Fruit fly (Drosophila melanogaster): ENCODE results near the gene comm3.

comm3 gene

DNA sequence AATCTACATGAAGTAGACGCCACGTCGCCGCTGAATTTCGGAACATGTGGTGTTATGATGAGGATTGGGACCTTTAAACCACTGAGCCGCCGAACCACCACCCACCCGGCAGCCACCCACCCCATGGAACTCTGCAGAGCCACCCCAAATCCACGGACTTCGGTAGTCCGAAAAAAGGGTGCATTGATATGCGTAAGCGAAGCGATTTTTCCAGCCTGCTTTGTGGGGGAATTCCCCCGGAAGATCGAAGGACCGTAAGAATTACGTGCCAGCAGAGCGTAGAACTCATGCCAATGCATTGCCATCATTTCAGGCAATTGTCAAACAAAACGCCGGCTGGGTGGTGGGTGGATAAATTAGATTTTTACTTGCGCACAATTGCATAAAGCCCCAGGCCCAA, 30.7 kb upstream of the comm3 start (continued):
- TF ChIP-seq CG8388 (GFP tag; optimal IDR thresholded peaks at IDR 0.05) (no peak), psq (GFP tag; optimal IDR thresholded peaks at IDR 0.05) (no peak), CG13775 (GFP tag; optimal IDR thresholded peaks at IDR 0.05) (no peak), ssp (GFP tag; IDR thresholded peaks at IDR 0.05) (no peak), nau (GFP tag; optimal IDR thresholded peaks at IDR 0.05) (no peak), gcm (GFP tag; optimal IDR thresholded peaks at IDR 0.05) (no peak), Ada2b (GFP tag; IDR thresholded peaks at IDR 0.05) (no peak), CkIIα-i1 (GFP tag; IDR thresholded peaks at IDR 0.05) (no peak), Opbp (GFP tag; IDR thresholded peaks at IDR 0.05; ENCODE audit: partially characterized antibody) (peak; percentile 86; the same call in 2 of the 3 replicates), CG3726 (GFP tag; IDR thresholded peaks at IDR 0.05) (0 out of 3 replicates have a peak, but pooled peaks have one; percentile 24), seq (GFP tag; IDR thresholded peaks at IDR 0.05) (no peak), CG10431 (GFP tag; optimal IDR thresholded peaks at IDR 0.05) (peak; percentile 86), CG3838 (GFP tag; optimal IDR thresholded peaks at IDR 0.05) (no peak), CG8944 (GFP tag; optimal IDR thresholded peaks at IDR 0.05) (no peak), CG4282 (GFP tag; optimal IDR thresholded peaks at IDR 0.05) (no peak), amos (GFP tag; IDR thresholded peaks at IDR 0.05; ENCODE audit: partially characterized antibody) (no peak), jumu (GFP tag; optimal IDR thresholded peaks at IDR 0.05) (no peak), h (optimal IDR thresholded peaks at IDR 0.05) (no peak), Drgx (GFP tag; IDR thresholded peaks at IDR 0.05) (no peak), Aef1 (GFP tag; IDR thresholded peaks at IDR 0.05) (no peak), zen (tag; optimal IDR thresholded peaks at IDR 0.05) (no peak), ewg (GFP tag; optimal IDR thresholded peaks at IDR 0.05) (no peak), Sry-β (GFP tag; optimal IDR thresholded peaks at IDR 0.05) (no peak), gem (tag; optimal IDR thresholded peaks at IDR 0.05) (no peak), H15 (GFP tag; IDR thresholded peaks at IDR 0.05) (no peak), Max (GFP tag; optimal IDR thresholded peaks at IDR 0.05) (no peak), CG17186 (GFP tag; optimal IDR thresholded peaks at IDR 0.05) (no peak), vfl (GFP tag; optimal IDR thresholded peaks at IDR 0.05) (no peak), PHDP (tag; optimal IDR thresholded peaks at IDR 0.05) (no peak), CG10366 (GFP tag; IDR thresholded peaks at IDR 0.05) (no peak), CG14667 (GFP tag; IDR thresholded peaks at IDR 0.05) (no peak), Stat92E (GFP tag; optimal IDR thresholded peaks at IDR 0.05) (no peak), CG6791 (GFP tag; IDR thresholded peaks at IDR 0.05; ENCODE audit: partially characterized antibody) (peak; percentile 88), slbo (GFP tag; IDR thresholded peaks at IDR 0.05) (no peak), CG18619 (GFP tag; optimal IDR thresholded peaks at IDR 0.05) (no peak), nerfin-2 (GFP tag; IDR thresholded peaks at IDR 0.05; ENCODE audit: partially characterized antibody) (peak; percentile 46; the same call in 1 of the 2 replicates), gro (GFP tag; optimal IDR thresholded peaks at IDR 0.05) (no peak), Hand (GFP tag; optimal IDR thresholded peaks at IDR 0.05) (no peak), pita (GFP tag; optimal IDR thresholded peaks at IDR 0.05) (no peak), fd102C (GFP tag; optimal IDR thresholded peaks at IDR 0.05) (no peak), Kr (GFP tag; optimal IDR thresholded peaks at IDR 0.05) (peak; percentile 53), Bdp1 (GFP tag; optimal IDR thresholded peaks at IDR 0.05) (no peak), stwl (tag; optimal IDR thresholded peaks at IDR 0.05) (no peak), CG11504 (tag; optimal IDR thresholded peaks at IDR 0.05) (no peak), Sin3A (optimal IDR thresholded peaks at IDR 0.05) (no peak), CG7987 (GFP tag; optimal IDR thresholded peaks at IDR 0.05) (no peak), Bgb (GFP tag; IDR thresholded peaks at IDR 0.05; ENCODE audit: partially characterized antibody) (peak; percentile 67; the same call in 1 of the 2 replicates), danr (GFP tag; IDR thresholded peaks at IDR 0.05) (no peak), CG12071 (GFP tag; optimal IDR thresholded peaks at IDR 0.05) (no peak), CG15011 (GFP tag; optimal IDR thresholded peaks at IDR 0.05) (no peak), tap (tag; optimal IDR thresholded peaks at IDR 0.05) (peak; percentile 11), emc (GFP tag; optimal IDR thresholded peaks at IDR 0.05) (no peak)
